Worm (Caenorhabditis elegans) whole organism, L1 larva: ENCODE measurements around the gene F22F7.12.

ENCODE experiments used
- alr-1 ChIP-seq: fragments of 200-800 bp; sonication (Bioruptor generic); optimal IDR thresholded peaks from 2 replicates; lab custom pipeline; 2018; ENCODE audit warnings: borderline replicate concordance, mild to moderate bottlenecking, missing genetic modification characterization, missing compliant biosample characterization
- ces-1 ChIP-seq: fragments of 150-350 bp; optimal IDR thresholded peaks from 2 replicates; lab custom pipeline; 2014; ENCODE audit warnings: missing biosample characterization, missing genetic modification reagents, missing genetic modification characterization
- jun-1 ChIP-seq: fragments of 150-350 bp; optimal IDR thresholded peaks from 2 replicates; lab custom pipeline; 2014; ENCODE audit warnings: missing biosample characterization, missing genetic modification reagents, missing genetic modification characterization
- lin-39 ChIP-seq: fragments of 150-350 bp; optimal IDR thresholded peaks from 2 replicates; lab custom pipeline; 2014; ENCODE audit warnings: missing biosample characterization, missing genetic modification reagents, missing genetic modification characterization
- mep-1 ChIP-seq: fragments of 150-350 bp; optimal IDR thresholded peaks from 2 replicates; lab custom pipeline; 2014; ENCODE audit warnings: missing biosample characterization, missing genetic modification characterization
- nhr-90 ChIP-seq: sonication (generic microtip); optimal IDR thresholded peaks from 2 replicates; lab custom pipeline; 2016; ENCODE audit warnings: mild to moderate bottlenecking, missing genetic modification characterization, missing compliant biosample characterization; ENCODE audit not compliant: poor library complexity

ce11 chrV:2138287-2138686 is 6.0 kb downstream of the F22F7.12 start:
- TF ChIP-seq jun-1 (tag; lab: Kevin White, UChicago) (no peak), mep-1 (no peak), ces-1 (GFP tag; lab: Kevin White, UChicago) (no peak), nhr-90 (no peak), lin-39 (tag; lab: Kevin White, UChicago) (no peak), alr-1 (tag; lab: Kevin White, UChicago) (no peak)
